Fruit fly (Drosophila melanogaster) whole organism, embryonic: ENCODE results near the gene Kaz1-ORFB.

Experiments used
- Atf3 ChIP-seq: fragments of 200-800 bp; sonication (Bioruptor generic); optimal IDR thresholded peaks from 3 replicates; lab custom pipeline; 2016; ENCODE audit warnings: missing biosample characterization, missing genetic modification characterization
- Bgb ChIP-seq: fragments of 200-800 bp; sonication (Bioruptor generic); IDR thresholded peaks from 2 replicates; pipeline ENCODE4 v1.3.6; 2022; ENCODE audit warnings: missing biosample characterization, missing genetic modification characterization; ENCODE audit not compliant: partially characterized antibody
- CG1024 ChIP-seq: fragments of 200-800 bp; sonication (Bioruptor generic); IDR thresholded peaks from 2 replicates; pipeline ENCODE4 v1.3.6; 2022; ENCODE audit warnings: missing biosample characterization, missing genetic modification characterization
- CG10321 ChIP-seq: fragments of 200-800 bp; sonication (Bioruptor generic); IDR thresholded peaks from 2 replicates; pipeline ENCODE4 v1.3.6; 2022; ENCODE audit warnings: missing biosample characterization, missing genetic modification characterization
- CG13775 ChIP-seq: fragments of 200-800 bp; sonication (Bioruptor generic); optimal IDR thresholded peaks from 3 replicates; lab custom pipeline; 2017; ENCODE audit warnings: missing biosample characterization, mild to moderate bottlenecking, missing genetic modification characterization
- CG14014 ChIP-seq: fragments of 200-800 bp; sonication (Bioruptor generic); IDR thresholded peaks from 2 replicates; pipeline ENCODE4 v1.3.6; 2022; ENCODE audit warnings: missing biosample characterization, missing genetic modification characterization
- CG1832 ChIP-seq: fragments of 200-800 bp; sonication (Bioruptor generic); optimal IDR thresholded peaks from 2 replicates; lab custom pipeline; 2017; ENCODE audit warnings: missing biosample characterization, mild to moderate bottlenecking, missing genetic modification characterization, inconsistent platforms
- CG18599 ChIP-seq: fragments of 200-800 bp; sonication (Bioruptor generic); optimal IDR thresholded peaks from 3 replicates; lab custom pipeline; 2017; ENCODE audit warnings: missing biosample characterization, missing genetic modification characterization, mild to moderate bottlenecking, moderate library complexity, missing genetic modification reagents
- CG18619 ChIP-seq: fragments of 200-800 bp; sonication (Bioruptor generic); optimal IDR thresholded peaks from 3 replicates; lab custom pipeline; 2017; ENCODE audit warnings: missing biosample characterization, mild to moderate bottlenecking, missing genetic modification characterization
- CG2116 ChIP-seq: fragments of 200-800 bp; sonication (Bioruptor generic); optimal IDR thresholded peaks from 3 replicates; lab custom pipeline; 2018; ENCODE audit warnings: missing biosample characterization, mild to moderate bottlenecking, missing genetic modification characterization
- CG2712 ChIP-seq: fragments of 200-800 bp; optimal IDR thresholded peaks from 3 replicates; lab custom pipeline; 2019; ENCODE audit warnings: missing biosample characterization, mild to moderate bottlenecking, missing genetic modification characterization, moderate library complexity
- CG30020 ChIP-seq: fragments of 200-800 bp; optimal IDR thresholded peaks from 2 replicates; lab custom pipeline; 2019; ENCODE audit warnings: missing biosample characterization, mild to moderate bottlenecking, missing genetic modification characterization, moderate library complexity
- CG31388 ChIP-seq: fragments of 200-800 bp; sonication (Bioruptor generic); optimal IDR thresholded peaks from 2 replicates; lab custom pipeline; 2016; ENCODE audit warnings: missing biosample characterization, missing genetic modification characterization
- CG32767 ChIP-seq: fragments of 200-800 bp; sonication (Bioruptor generic); IDR thresholded peaks from 2 replicates; pipeline ENCODE4 v1.3.6; 2022; ENCODE audit warnings: missing biosample characterization, missing genetic modification characterization
- CG33557 ChIP-seq: fragments of 200-800 bp; sonication (Bioruptor generic); optimal IDR thresholded peaks from 2 replicates; lab custom pipeline; 2019; ENCODE audit warnings: missing biosample characterization, mild to moderate bottlenecking, missing genetic modification characterization, moderate library complexity
- CG43689 ChIP-seq: fragments of 200-800 bp; sonication (Bioruptor generic); IDR thresholded peaks from 2 replicates; pipeline ENCODE4 v1.3.6; 2022; ENCODE audit warnings: missing biosample characterization, missing genetic modification characterization
- CG6689 ChIP-seq: fragments of 200-800 bp; sonication (Bioruptor generic); IDR thresholded peaks from 2 replicates; pipeline ENCODE4 v1.3.6; 2022; ENCODE audit warnings: missing biosample characterization, missing genetic modification characterization
- CG7372 ChIP-seq: fragments of 200-800 bp; sonication (Bioruptor generic); IDR thresholded peaks from 2 replicates; pipeline ENCODE4 v1.3.6; 2022; ENCODE audit warnings: missing biosample characterization, missing genetic modification characterization
- CG7963 ChIP-seq: fragments of 200-800 bp; sonication (Bioruptor generic); IDR thresholded peaks from 3 replicates; pipeline ENCODE4 v1.3.6; 2022; ENCODE audit warnings: missing biosample characterization, missing genetic modification characterization; ENCODE audit not compliant: partially characterized antibody
- CG8924 ChIP-seq: fragments of 200-800 bp; optimal IDR thresholded peaks from 3 replicates; lab custom pipeline; 2019; ENCODE audit warnings: missing biosample characterization, mild to moderate bottlenecking, missing genetic modification characterization, moderate library complexity
- CG9609 ChIP-seq: fragments of 200-800 bp; sonication (Bioruptor generic); optimal IDR thresholded peaks from 3 replicates; lab custom pipeline; 2016; ENCODE audit warnings: missing biosample characterization, missing genetic modification characterization
- D19A ChIP-seq: fragments of 200-800 bp; optimal IDR thresholded peaks from 3 replicates; lab custom pipeline; 2019; ENCODE audit warnings: missing biosample characterization, mild to moderate bottlenecking, missing genetic modification characterization, moderate library complexity
- Dek ChIP-seq: fragments of 200-800 bp; sonication (Bioruptor generic); optimal IDR thresholded peaks from 3 replicates; lab custom pipeline; 2019; ENCODE audit warnings: missing biosample characterization, mild to moderate bottlenecking, missing genetic modification characterization, moderate library complexity
- Ets97D ChIP-seq: fragments of 200-800 bp; sonication (Bioruptor generic); optimal IDR thresholded peaks from 3 replicates; lab custom pipeline; 2016; ENCODE audit warnings: missing biosample characterization, missing genetic modification characterization
- HLH4C ChIP-seq: fragments of 200-800 bp; sonication (Bioruptor generic); IDR thresholded peaks from 3 replicates; pipeline ENCODE4 v1.3.6; 2022; ENCODE audit warnings: missing biosample characterization, missing genetic modification characterization; ENCODE audit not compliant: partially characterized antibody
- HLH54F ChIP-seq: fragments of 200-800 bp; sonication (Bioruptor generic); optimal IDR thresholded peaks from 3 replicates; lab custom pipeline; 2016; ENCODE audit warnings: missing biosample characterization, missing genetic modification characterization
- Hr51 ChIP-seq, 2 experiments: fragments of 200-800 bp; sonication (Bioruptor generic); optimal IDR thresholded peaks; 2 replicates in 1 of 2; 3 replicates in 1 of 2; lab custom pipeline; 2016 to 2018; ENCODE audit warnings: missing biosample characterization in 2 of 2, missing genetic modification characterization in 2 of 2, mild to moderate bottlenecking in 1 of 2, moderate library complexity in 1 of 2
- Lhr ChIP-seq: fragments of 200-800 bp; sonication (Bioruptor generic); optimal IDR thresholded peaks from 3 replicates; lab custom pipeline; 2017; ENCODE audit warnings: mild to moderate bottlenecking, missing biosample characterization, missing genetic modification reagents, missing genetic modification characterization
- MBD-R2 ChIP-seq: fragments of 200-800 bp; sonication (Bioruptor generic); IDR thresholded peaks from 2 replicates; pipeline ENCODE4 v1.3.6; 2022; ENCODE audit warnings: missing biosample characterization, missing genetic modification characterization
- NC2α ChIP-seq: fragments of 200-800 bp; sonication (Bioruptor generic); optimal IDR thresholded peaks from 2 replicates; lab custom pipeline; 2016; ENCODE audit warnings: missing biosample characterization, missing genetic modification characterization
- Sox102F ChIP-seq: fragments of 200-800 bp; sonication (Bioruptor generic); optimal IDR thresholded peaks from 2 replicates; lab custom pipeline; 2018; ENCODE audit warnings: missing biosample characterization, mild to moderate bottlenecking, missing genetic modification characterization, moderate library complexity
- Sry-β ChIP-seq: fragments of 200-800 bp; sonication (Bioruptor generic); optimal IDR thresholded peaks from 2 replicates; lab custom pipeline; 2018; ENCODE audit warnings: missing biosample characterization, mild to moderate bottlenecking, missing genetic modification characterization, moderate library complexity
- TFAM ChIP-seq: fragments of 200-800 bp; sonication (Bioruptor generic); optimal IDR thresholded peaks from 2 replicates; lab custom pipeline; 2017; ENCODE audit warnings: missing biosample characterization, missing genetic modification characterization, inconsistent platforms
- ara ChIP-seq: fragments of 200-800 bp; sonication (Bioruptor generic); IDR thresholded peaks from 2 replicates; pipeline ENCODE4 v1.3.6; 2022; ENCODE audit warnings: missing biosample characterization, missing genetic modification characterization
- croc ChIP-seq: fragments of 200-800 bp; sonication (Bioruptor generic); conservative IDR thresholded peaks from 3 replicates; pipeline ENCODE4 v1.3.6; 2022; ENCODE audit warnings: missing biosample characterization, missing genetic modification characterization
- crp ChIP-seq, 2 experiments: fragments of 200-800 bp; sonication (Bioruptor generic); optimal IDR thresholded peaks; 2 replicates in 1 of 2; 3 replicates in 1 of 2; lab custom pipeline; 2017; ENCODE audit warnings: missing biosample characterization in 2 of 2, missing genetic modification characterization in 2 of 2, mild to moderate bottlenecking in 1 of 2, moderate library complexity in 1 of 2
- disco-r ChIP-seq: fragments of 200-800 bp; sonication (Bioruptor generic); optimal IDR thresholded peaks from 2 replicates; lab custom pipeline; 2016; ENCODE audit warnings: missing biosample characterization, missing genetic modification characterization
- fd64A ChIP-seq: fragments of 200-800 bp; sonication (Bioruptor generic); optimal IDR thresholded peaks from 3 replicates; lab custom pipeline; 2018; ENCODE audit warnings: missing biosample characterization, mild to moderate bottlenecking, missing genetic modification characterization
- gce ChIP-seq: fragments of 200-800 bp; sonication (Bioruptor generic); IDR thresholded peaks from 3 replicates; pipeline ENCODE4 v1.3.6; 2022; ENCODE audit warnings: missing biosample characterization, missing genetic modification characterization
- gcm2 ChIP-seq: fragments of 200-800 bp; sonication (Bioruptor generic); optimal IDR thresholded peaks from 2 replicates; lab custom pipeline; 2016; ENCODE audit warnings: missing biosample characterization, missing genetic modification characterization
- hbn ChIP-seq: fragments of 200-800 bp; sonication (Bioruptor generic); IDR thresholded peaks from 2 replicates; pipeline ENCODE4 v1.3.6; 2022; ENCODE audit warnings: missing biosample characterization, missing genetic modification characterization; ENCODE audit not compliant: partially characterized antibody
- hkb ChIP-seq, 2 experiments: fragments of 200-800 bp in 1 of 2; fragments of >200 bp in 1 of 2; sonication (Bioruptor generic) in 1 of 2; IDR thresholded peaks in 1 of 2; optimal IDR thresholded peaks in 1 of 2; 2 replicates each; pipeline versions ENCODE4 v1.3.6 to Lab custom; 2017 to 2022; ENCODE audit warnings: missing biosample characterization in 1 of 2, missing genetic modification characterization in 1 of 2
- hth ChIP-seq: fragments of >200 bp; optimal IDR thresholded peaks from 2 replicates; lab custom pipeline; 2017; ENCODE audit warnings: inconsistent platforms
- mam ChIP-seq: fragments of 200-800 bp; sonication (Bioruptor generic); optimal IDR thresholded peaks from 3 replicates; lab custom pipeline; 2016; ENCODE audit warnings: missing biosample characterization, missing genetic modification characterization
- onecut ChIP-seq: fragments of 200-800 bp; sonication (Bioruptor generic); IDR thresholded peaks from 2 replicates; pipeline ENCODE4 v1.3.6; 2022; ENCODE audit warnings: missing biosample characterization, missing genetic modification characterization
- pho ChIP-seq: fragments of 200-800 bp; sonication (Bioruptor generic); optimal IDR thresholded peaks from 2 replicates; lab custom pipeline; 2016; ENCODE audit warnings: missing biosample characterization, missing genetic modification characterization
- pum ChIP-seq: fragments of 200-800 bp; sonication (Bioruptor generic); optimal IDR thresholded peaks from 2 replicates; lab custom pipeline; 2016; ENCODE audit warnings: missing biosample characterization, missing genetic modification characterization
- ranshi ChIP-seq: fragments of 200-800 bp; sonication (Bioruptor generic); IDR thresholded peaks from 2 replicates; pipeline ENCODE4 v1.3.6; 2022; ENCODE audit warnings: missing biosample characterization, missing genetic modification characterization
- rib ChIP-seq: fragments of 200-800 bp; sonication (Bioruptor generic); IDR thresholded peaks from 2 replicates; pipeline ENCODE4 v1.3.6; 2022; ENCODE audit warnings: missing biosample characterization, missing genetic modification characterization
- sima ChIP-seq: fragments of 200-800 bp; sonication (Bioruptor generic); optimal IDR thresholded peaks from 2 replicates; lab custom pipeline; 2016; ENCODE audit warnings: missing biosample characterization, missing genetic modification characterization
- wor ChIP-seq: fragments of 200-800 bp; sonication (Bioruptor generic); IDR thresholded peaks from 2 replicates; pipeline ENCODE4 v1.3.6; 2022; ENCODE audit warnings: missing biosample characterization, missing genetic modification characterization
- z ChIP-seq: fragments of 200-800 bp; sonication (Bioruptor generic); IDR thresholded peaks from 3 replicates; pipeline ENCODE4 v1.3.6; 2022; ENCODE audit warnings: missing biosample characterization, missing genetic modification characterization

Kaz1-ORFB gene

dm6 chr3L:174501-174900 is 41.9 kb upstream of the Kaz1-ORFB start (continued):
- TF ChIP-seq CG8924 (tag; lab: Kevin White, UChicago) (no peak), CG33557 (no peak), hth (lab: Kevin White, UChicago) (no peak), z (no peak), CG1832 (GFP tag; lab: Kevin White, UChicago) (no peak), ara (GFP tag; lab: Robert Waterston, UW) (no peak), mam (GFP tag; lab: Kevin White, UChicago) (no peak), rib (GFP tag; lab: Robert Waterston, UW) (no peak), D19A (peak; percentile 23), Atf3 (GFP tag; lab: Kevin White, UChicago) (no peak), disco-r (GFP tag; lab: Kevin White, UChicago) (no peak), CG7372 (GFP tag; lab: Robert Waterston, UW) (no peak), HLH4C (GFP tag; lab: Robert Waterston, UW) (peak; percentile 91), CG2116 (GFP tag; lab: Kevin White, UChicago) (peak; percentile 86), NC2α (GFP tag; lab: Kevin White, UChicago) (no peak), CG32767 (GFP tag; lab: Robert Waterston, UW) (no peak), fd64A (GFP tag; lab: Kevin White, UChicago) (no peak), CG13775 (no peak), Sry-β (GFP tag; lab: Kevin White, UChicago) (no peak), MBD-R2 (GFP tag; lab: Robert Waterston, UW) (peak; percentile 26; the same call in 1 of the 2 replicates), CG18619 (GFP tag; lab: Kevin White, UChicago) (no peak), wor (GFP tag; lab: Robert Waterston, UW) (no peak), onecut (GFP tag; lab: Robert Waterston, UW) (no peak), Hr51 (GFP tag; optimal IDR thresholded peaks at IDR 0.05; lab: Kevin White, UChicago) (no peak), CG30020 (tag; lab: Kevin White, UChicago) (peak; percentile 2), hkb (optimal IDR thresholded peaks at IDR 0.05; lab: Kevin White, UChicago) (no peak), hkb (GFP tag; IDR thresholded peaks at IDR 0.05; lab: Robert Waterston, UW) (no peak), TFAM (no peak), CG43689 (GFP tag; lab: Robert Waterston, UW) (no peak), croc (GFP tag; lab: Robert Waterston, UW) (no peak), pum (GFP tag; lab: Kevin White, UChicago) (no peak), CG7963 (GFP tag; lab: Robert Waterston, UW) (peak; percentile 79), Bgb (GFP tag; lab: Robert Waterston, UW) (peak; percentile 94), CG14014 (GFP tag; lab: Robert Waterston, UW) (no peak), crp (GFP tag; optimal IDR thresholded peaks at IDR 0.05; lab: Kevin White, UChicago) (no peak), ranshi (no peak), pho (GFP tag; lab: Kevin White, UChicago) (no peak), Ets97D (GFP tag; lab: Kevin White, UChicago) (peak; percentile 49), CG18599 (GFP tag; lab: Kevin White, UChicago) (no peak), CG1024 (GFP tag; lab: Robert Waterston, UW) (no peak), CG2712 (tag; lab: Kevin White, UChicago) (peak; percentile 3), Dek (tag; lab: Kevin White, UChicago) (no peak), gce (GFP tag; lab: Robert Waterston, UW) (no peak), hbn (GFP tag; lab: Robert Waterston, UW) (peak; percentile 94), sima (GFP tag; lab: Kevin White, UChicago) (no peak), CG31388 (no peak), CG10321 (GFP tag; lab: Robert Waterston, UW) (no peak), Sox102F (GFP tag; lab: Kevin White, UChicago) (no peak), CG9609 (GFP tag; lab: Kevin White, UChicago) (no peak), CG6689 (GFP tag; lab: Robert Waterston, UW) (no peak), HLH54F (GFP tag; lab: Kevin White, UChicago) (no peak), gcm2 (GFP tag; lab: Kevin White, UChicago) (no peak), Lhr (GFP tag; lab: Kevin White, UChicago) (no peak)
